Fruit fly (Drosophila melanogaster) whole organism, embryonic: ENCODE data around the gene obst-G.

Source experiments
- Abd-B ChIP-seq: fragments of 200-800 bp; sonication (Bioruptor generic); optimal IDR thresholded peaks from 2 replicates; lab custom pipeline; 2018; ENCODE audit warnings: missing biosample characterization, mild to moderate bottlenecking, missing genetic modification characterization, moderate library complexity
- Bteb2 ChIP-seq: fragments of 200-800 bp; sonication (Bioruptor generic); optimal IDR thresholded peaks from 2 replicates; lab custom pipeline; 2016; ENCODE audit warnings: missing biosample characterization, missing genetic modification characterization
- CG10431 ChIP-seq: fragments of 200-800 bp; sonication (Bioruptor generic); optimal IDR thresholded peaks from 3 replicates; lab custom pipeline; 2018; ENCODE audit warnings: missing biosample characterization, mild to moderate bottlenecking, missing genetic modification characterization
- CG10959 ChIP-seq: fragments of 200-800 bp; sonication (Bioruptor generic); IDR thresholded peaks from 2 replicates; pipeline ENCODE4 v1.3.6; 2022; ENCODE audit warnings: missing biosample characterization, missing genetic modification characterization
- CG11398 ChIP-seq: fragments of 200-800 bp; sonication (Bioruptor generic); optimal IDR thresholded peaks from 2 replicates; lab custom pipeline; 2016; ENCODE audit warnings: missing biosample characterization, missing genetic modification characterization
- CG11504 ChIP-seq: fragments of 200-800 bp; sonication (Bioruptor generic); optimal IDR thresholded peaks from 3 replicates; lab custom pipeline; 2019; ENCODE audit warnings: missing biosample characterization, mild to moderate bottlenecking, missing genetic modification characterization, moderate library complexity
- CG12071 ChIP-seq: fragments of 200-800 bp; sonication (Bioruptor generic); optimal IDR thresholded peaks from 3 replicates; lab custom pipeline; 2018; ENCODE audit warnings: missing biosample characterization, mild to moderate bottlenecking, missing genetic modification characterization
- CG12391 ChIP-seq: fragments of 200-800 bp; sonication (Bioruptor generic); optimal IDR thresholded peaks from 3 replicates; lab custom pipeline; 2018; ENCODE audit warnings: missing biosample characterization, mild to moderate bottlenecking, missing genetic modification characterization, moderate library complexity
- CG13296 ChIP-seq: fragments of 200-800 bp; sonication (Bioruptor generic); optimal IDR thresholded peaks from 3 replicates; lab custom pipeline; 2018; ENCODE audit warnings: missing biosample characterization, mild to moderate bottlenecking, missing genetic modification characterization
- CG15696 ChIP-seq: fragments of 200-800 bp; sonication (Bioruptor generic); optimal IDR thresholded peaks from 2 replicates; lab custom pipeline; 2019; ENCODE audit warnings: missing biosample characterization, mild to moderate bottlenecking, missing genetic modification characterization, moderate library complexity
- CG16813 ChIP-seq: fragments of 200-800 bp; sonication (Bioruptor generic); IDR thresholded peaks from 3 replicates; pipeline ENCODE4 v1.3.6; 2022; ENCODE audit warnings: missing biosample characterization, missing genetic modification characterization; ENCODE audit not compliant: partially characterized antibody
- CG16815 ChIP-seq: fragments of 200-800 bp; sonication (Bioruptor generic); optimal IDR thresholded peaks from 3 replicates; lab custom pipeline; 2017; ENCODE audit warnings: missing biosample characterization, mild to moderate bottlenecking, missing genetic modification characterization
- CG18262 ChIP-seq: fragments of 200-800 bp; optimal IDR thresholded peaks from 3 replicates; lab custom pipeline; 2019; ENCODE audit warnings: missing biosample characterization, mild to moderate bottlenecking, missing genetic modification characterization, moderate library complexity
- CG18764 ChIP-seq: fragments of 200-800 bp; sonication (Bioruptor generic); optimal IDR thresholded peaks from 3 replicates; lab custom pipeline; 2016; ENCODE audit warnings: missing biosample characterization, missing genetic modification characterization
- CG3065 ChIP-seq: fragments of 200-800 bp; sonication (Bioruptor generic); optimal IDR thresholded peaks from 2 replicates; lab custom pipeline; 2016; ENCODE audit warnings: missing biosample characterization, missing genetic modification characterization
- CG31365 ChIP-seq: fragments of 200-800 bp; sonication (Bioruptor generic); optimal IDR thresholded peaks from 2 replicates; lab custom pipeline; 2018; ENCODE audit warnings: missing biosample characterization, mild to moderate bottlenecking, missing genetic modification characterization
- CG32772 ChIP-seq: fragments of 200-800 bp; sonication (Bioruptor generic); IDR thresholded peaks from 2 replicates; pipeline ENCODE4 v1.3.6; 2022; ENCODE audit warnings: missing biosample characterization, missing genetic modification characterization
- CG42726 ChIP-seq: fragments of 200-800 bp; sonication (Bioruptor generic); IDR thresholded peaks from 2 replicates; pipeline ENCODE4 v1.3.6; 2022; ENCODE audit warnings: missing biosample characterization, missing genetic modification characterization; ENCODE audit not compliant: partially characterized antibody
- CG4328 ChIP-seq: fragments of 200-800 bp; sonication (Bioruptor generic); optimal IDR thresholded peaks from 3 replicates; lab custom pipeline; 2017; ENCODE audit warnings: missing biosample characterization, missing genetic modification reagents, missing genetic modification characterization
- CG4820 ChIP-seq: fragments of 200-800 bp; sonication (Bioruptor generic); optimal IDR thresholded peaks from 3 replicates; lab custom pipeline; 2016; ENCODE audit warnings: missing biosample characterization, missing genetic modification characterization
- CG6683 ChIP-seq: fragments of 200-800 bp; sonication (Bioruptor generic); optimal IDR thresholded peaks from 2 replicates; lab custom pipeline; 2017; ENCODE audit warnings: missing biosample characterization, mild to moderate bottlenecking, missing genetic modification characterization, missing genetic modification reagents
- CG6765 ChIP-seq: fragments of 200-800 bp; sonication (Bioruptor generic); optimal IDR thresholded peaks from 3 replicates; lab custom pipeline; 2017; ENCODE audit warnings: missing biosample characterization, mild to moderate bottlenecking, missing genetic modification characterization
- CG6854 ChIP-seq: fragments of 200-800 bp; sonication (Bioruptor generic); optimal IDR thresholded peaks from 3 replicates; lab custom pipeline; 2017; ENCODE audit warnings: missing biosample characterization, mild to moderate bottlenecking, missing genetic modification characterization
- CG7372 ChIP-seq: fragments of 200-800 bp; sonication (Bioruptor generic); IDR thresholded peaks from 2 replicates; pipeline ENCODE4 v1.3.6; 2022; ENCODE audit warnings: missing biosample characterization, missing genetic modification characterization
- CG8290 ChIP-seq, 3 experiments: fragments of 200-800 bp; sonication (Bioruptor generic); optimal IDR thresholded peaks; 2 replicates each; lab custom pipeline; 2016 to 2019; ENCODE audit warnings: missing biosample characterization in 3 of 3, missing genetic modification characterization in 3 of 3, mild to moderate bottlenecking in 2 of 3, moderate library complexity in 1 of 3
- CG8944 ChIP-seq: fragments of 200-800 bp; sonication (Bioruptor generic); optimal IDR thresholded peaks from 3 replicates; lab custom pipeline; 2016; ENCODE audit warnings: missing biosample characterization, missing genetic modification characterization
- CG9797 ChIP-seq: fragments of 200-800 bp; sonication (Bioruptor generic); optimal IDR thresholded peaks from 3 replicates; lab custom pipeline; 2018; ENCODE audit warnings: missing biosample characterization, mild to moderate bottlenecking, missing genetic modification characterization
- Deaf1 ChIP-seq: fragments of 200-800 bp; optimal IDR thresholded peaks from 3 replicates; lab custom pipeline; 2019; ENCODE audit warnings: missing biosample characterization, mild to moderate bottlenecking, missing genetic modification characterization, moderate library complexity
- Ets97D ChIP-seq: fragments of 200-800 bp; sonication (Bioruptor generic); optimal IDR thresholded peaks from 3 replicates; lab custom pipeline; 2016; ENCODE audit warnings: missing biosample characterization, missing genetic modification characterization
- Mes4 ChIP-seq: fragments of 200-800 bp; sonication (Bioruptor generic); optimal IDR thresholded peaks from 2 replicates; lab custom pipeline; 2016; ENCODE audit warnings: missing biosample characterization, missing genetic modification characterization
- Nf-YB ChIP-seq: fragments of 200-800 bp; sonication (Bioruptor generic); optimal IDR thresholded peaks from 3 replicates; lab custom pipeline; 2019; ENCODE audit warnings: missing biosample characterization, mild to moderate bottlenecking, missing genetic modification characterization, moderate library complexity
- Nf-YC ChIP-seq: fragments of 200-800 bp; optimal IDR thresholded peaks from 3 replicates; lab custom pipeline; 2019; ENCODE audit warnings: missing biosample characterization, mild to moderate bottlenecking, missing genetic modification characterization, moderate library complexity
- Sry-β ChIP-seq: fragments of 200-800 bp; sonication (Bioruptor generic); optimal IDR thresholded peaks from 2 replicates; lab custom pipeline; 2018; ENCODE audit warnings: missing biosample characterization, mild to moderate bottlenecking, missing genetic modification characterization, moderate library complexity
- Ssrp ChIP-seq: fragments of 200-800 bp; sonication (Bioruptor generic); optimal IDR thresholded peaks from 2 replicates; lab custom pipeline; 2018; ENCODE audit warnings: missing biosample characterization, mild to moderate bottlenecking, missing genetic modification characterization, moderate library complexity
- caup ChIP-seq: fragments of 200-800 bp; sonication (Bioruptor generic); optimal IDR thresholded peaks from 3 replicates; lab custom pipeline; 2017; ENCODE audit warnings: missing biosample characterization, mild to moderate bottlenecking, missing genetic modification characterization, moderate library complexity; ENCODE audit not compliant: severe bottlenecking
- crol ChIP-seq: fragments of 200-800 bp; sonication (Bioruptor generic); IDR thresholded peaks from 2 replicates; pipeline ENCODE4 v1.3.6; 2022; ENCODE audit warnings: missing biosample characterization, missing genetic modification characterization
- crp ChIP-seq, 2 experiments: fragments of 200-800 bp; sonication (Bioruptor generic); optimal IDR thresholded peaks; 2 replicates in 1 of 2; 3 replicates in 1 of 2; lab custom pipeline; 2017; ENCODE audit warnings: missing biosample characterization in 2 of 2, missing genetic modification characterization in 2 of 2, mild to moderate bottlenecking in 1 of 2, moderate library complexity in 1 of 2
- eyg ChIP-seq: fragments of 200-800 bp; sonication (Bioruptor generic); optimal IDR thresholded peaks from 3 replicates; lab custom pipeline; 2016; ENCODE audit warnings: missing biosample characterization, missing genetic modification characterization
- fd96Cb ChIP-seq: fragments of 200-800 bp; sonication (Bioruptor generic); optimal IDR thresholded peaks from 2 replicates; lab custom pipeline; 2018; ENCODE audit warnings: missing biosample characterization, mild to moderate bottlenecking, missing genetic modification characterization, moderate library complexity
- gfzf ChIP-seq: fragments of 200-800 bp; sonication (Bioruptor generic); optimal IDR thresholded peaks from 2 replicates; lab custom pipeline; 2016; ENCODE audit warnings: missing biosample characterization, mild to moderate bottlenecking, missing genetic modification characterization, moderate library complexity
- gt ChIP-seq: fragments of 200-800 bp; sonication (Bioruptor generic); IDR thresholded peaks from 2 replicates; pipeline ENCODE4 v1.3.6; 2022; ENCODE audit warnings: missing biosample characterization, missing genetic modification characterization
- maf-S ChIP-seq: fragments of 200-800 bp; sonication (Bioruptor generic); optimal IDR thresholded peaks from 2 replicates; lab custom pipeline; 2016; ENCODE audit warnings: missing biosample characterization, missing genetic modification characterization
- nmo ChIP-seq: fragments of 200-800 bp; sonication (Bioruptor generic); optimal IDR thresholded peaks from 2 replicates; lab custom pipeline; 2018; ENCODE audit warnings: missing biosample characterization, mild to moderate bottlenecking, missing genetic modification characterization, moderate library complexity
- nom ChIP-seq: fragments of 200-800 bp; sonication (Bioruptor generic); optimal IDR thresholded peaks from 2 replicates; lab custom pipeline; 2017; ENCODE audit warnings: missing biosample characterization, missing genetic modification characterization, mild to moderate bottlenecking, moderate library complexity, missing genetic modification reagents
- pfk ChIP-seq: fragments of 200-800 bp; sonication (Bioruptor generic); optimal IDR thresholded peaks from 2 replicates; lab custom pipeline; 2018; ENCODE audit warnings: missing biosample characterization, mild to moderate bottlenecking, missing genetic modification characterization, moderate library complexity
- sd ChIP-seq: fragments of 200-800 bp; sonication (Bioruptor generic); optimal IDR thresholded peaks from 3 replicates; lab custom pipeline; 2018; ENCODE audit warnings: missing biosample characterization, mild to moderate bottlenecking, missing genetic modification characterization, moderate library complexity
- tap ChIP-seq: fragments of 200-800 bp; optimal IDR thresholded peaks from 3 replicates; lab custom pipeline; 2019; ENCODE audit warnings: missing biosample characterization, mild to moderate bottlenecking, missing genetic modification characterization, moderate library complexity
- trh ChIP-seq: fragments of 200-800 bp; sonication (Bioruptor generic); optimal IDR thresholded peaks from 2 replicates; lab custom pipeline; 2016; ENCODE audit warnings: missing biosample characterization, missing genetic modification characterization
- usp ChIP-seq: fragments of >200 bp; optimal IDR thresholded peaks from 2 replicates; lab custom pipeline; 2017; ENCODE audit warnings: missing biosample characterization, missing genetic modification characterization
- wek ChIP-seq: fragments of 200-800 bp; sonication (Bioruptor generic); optimal IDR thresholded peaks from 3 replicates; lab custom pipeline; 2018; ENCODE audit warnings: missing biosample characterization, mild to moderate bottlenecking, missing genetic modification characterization, moderate library complexity

Gene obst-G

DNA sequence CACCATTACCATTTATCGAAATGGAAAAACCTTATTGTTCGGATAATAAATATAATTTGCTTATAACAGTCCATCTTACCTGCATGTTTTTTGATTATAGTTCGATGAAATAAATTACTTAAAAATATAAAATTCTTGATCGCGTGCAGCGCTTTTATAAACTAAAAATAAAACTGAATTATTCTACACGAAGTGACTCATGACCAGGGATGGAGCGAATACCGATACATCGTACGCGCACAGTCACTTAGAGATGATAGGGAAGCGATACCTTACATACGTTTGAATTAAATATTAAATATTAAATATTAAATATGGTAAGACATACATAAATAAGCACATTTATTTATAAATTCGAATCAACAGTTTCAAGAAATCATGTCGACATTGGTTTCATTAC lies 39.8 kb upstream of the obst-G start, which contains the start of gene viaf (continued):
- TF ChIP-seq CG4328 (GFP tag; lab: Kevin White, UChicago) (peak; percentile 19), CG7372 (GFP tag; lab: Robert Waterston, UW) (peak; percentile 25; the same call in 1 of the 2 replicates), pfk (GFP tag; lab: Kevin White, UChicago) (no peak), maf-S (GFP tag; lab: Kevin White, UChicago) (no peak), CG31365 (no peak), sd (tag; lab: Kevin White, UChicago) (no peak), CG4820 (GFP tag; lab: Kevin White, UChicago) (peak; percentile 4), CG8290 (GFP tag; optimal IDR thresholded peaks at IDR 0.05; lab: Kevin White, UChicago) (no peak), CG8290 (tag; optimal IDR thresholded peaks at IDR 0.05; lab: Kevin White, UChicago) (no peak), CG11398 (GFP tag; lab: Kevin White, UChicago) (no peak), tap (tag; lab: Kevin White, UChicago) (no peak), CG10431 (no peak), CG32772 (no peak), CG6765 (GFP tag; lab: Kevin White, UChicago) (no peak), gfzf (GFP tag; lab: Kevin White, UChicago) (peak; percentile 8), CG18262 (no peak), Sry-β (no peak), CG3065 (no peak), Deaf1 (tag; lab: Kevin White, UChicago) (no peak), usp (GFP tag; lab: Kevin White, UChicago) (no peak), Nf-YC (tag; lab: Kevin White, UChicago) (no peak), Ets97D (GFP tag; lab: Kevin White, UChicago) (peak; percentile 23), CG15696 (tag; lab: Kevin White, UChicago) (peak; percentile 45), nmo (GFP tag; lab: Kevin White, UChicago) (peak; percentile 73), Nf-YB (GFP tag; lab: Kevin White, UChicago) (no peak), CG6683 (GFP tag; lab: Kevin White, UChicago) (no peak), Abd-B (no peak), fd96Cb (tag; lab: Kevin White, UChicago) (peak; percentile 22), wek (no peak), CG8944 (GFP tag; lab: Kevin White, UChicago) (no peak), nom (GFP tag; lab: Kevin White, UChicago) (no peak), CG16813 (GFP tag; lab: Robert Waterston, UW) (peak; percentile 90), trh (GFP tag; lab: Kevin White, UChicago) (no peak), CG11504 (tag; lab: Kevin White, UChicago) (no peak), crol (GFP tag; lab: Robert Waterston, UW) (no peak), caup (GFP tag; lab: Kevin White, UChicago) (no peak), eyg (GFP tag; lab: Kevin White, UChicago) (no peak), CG13296 (GFP tag; lab: Kevin White, UChicago) (no peak), crp (GFP tag; optimal IDR thresholded peaks at IDR 0.05; lab: Kevin White, UChicago) (no peak), CG18764 (GFP tag; lab: Kevin White, UChicago) (peak; percentile 67), CG9797 (GFP tag; lab: Kevin White, UChicago) (no peak), Ssrp (tag; lab: Kevin White, UChicago) (peak; percentile 45), CG6854 (no peak), CG12071 (GFP tag; lab: Kevin White, UChicago) (no peak), Bteb2 (GFP tag; lab: Kevin White, UChicago) (no peak), CG16815 (GFP tag; lab: Kevin White, UChicago) (no peak), CG42726 (peak; percentile 91), CG12391 (peak; percentile 79), CG10959 (no peak), gt (GFP tag; lab: Robert Waterston, UW) (no peak), Mes4 (no peak)
